Worm (Caenorhabditis elegans) whole organism, L4 larva: ENCODE measurements around the gene srxa-10.

Experiments
- F37D6.2 ChIP-seq: sonication (generic microtip); optimal IDR thresholded peaks from 2 replicates; lab custom pipeline; 2016; ENCODE audit warnings: mild to moderate bottlenecking, missing genetic modification characterization, missing compliant biosample characterization
- F44E2.7 ChIP-seq: fragments of 200-800 bp; sonication (Bioruptor generic); IDR thresholded peaks from 2 replicates; pipeline ENCODE4 v2.1.2; 2022; ENCODE audit warnings: missing genetic modification characterization, missing compliant biosample characterization
- F49E8.2 ChIP-seq: sonication (generic microtip); optimal IDR thresholded peaks from 2 replicates; lab custom pipeline; 2016; ENCODE audit warnings: missing compliant biosample characterization, mild to moderate bottlenecking, missing genetic modification characterization, borderline replicate concordance
- T20F7.1 ChIP-seq: fragments of 200-800 bp; sonication (Bioruptor generic); optimal IDR thresholded peaks from 2 replicates; lab custom pipeline; 2018; ENCODE audit warnings: mild to moderate bottlenecking, missing genetic modification characterization, missing compliant biosample characterization
- T26A8.4 ChIP-seq: fragments of 200-800 bp; sonication (Bioruptor generic); IDR thresholded peaks from 2 replicates; pipeline ENCODE4 v1.3.6; 2022; ENCODE audit warnings: missing genetic modification characterization, missing compliant biosample characterization
- Y75B8A.6 ChIP-seq: fragments of 200-800 bp; sonication (Bioruptor generic); IDR thresholded peaks from 2 replicates; pipeline ENCODE4 v1.3.6; 2022; ENCODE audit warnings: missing genetic modification reagents, missing genetic modification characterization, missing compliant biosample characterization
- ZK337.2 ChIP-seq: fragments of 200-800 bp; sonication (Bioruptor generic); IDR thresholded peaks from 2 replicates; pipeline ENCODE4 v1.3.6; 2022; ENCODE audit warnings: missing genetic modification reagents, missing genetic modification characterization, missing compliant biosample characterization
- ZK546.5 ChIP-seq, 2 experiments: sonication (generic microtip); optimal IDR thresholded peaks; 2 replicates each; lab custom pipeline; 2017; ENCODE audit warnings: missing biosample characterization in 2 of 2, missing genetic modification characterization in 2 of 2
- ama-1 ChIP-seq: fragments of 150-350 bp; optimal IDR thresholded peaks from 2 replicates; lab custom pipeline; 2014; ENCODE audit warnings: inconsistent platforms, mixed read lengths
- arid-1 ChIP-seq: fragments of 200-800 bp; sonication (Bioruptor generic); conservative IDR thresholded peaks from 2 replicates; pipeline ENCODE4 v1.3.6; 2022; ENCODE audit warnings: missing genetic modification reagents, missing genetic modification characterization, missing compliant biosample characterization
- daf-16 ChIP-seq, 3 experiments: sonication (generic microtip); optimal IDR thresholded peaks; 2 replicates each; lab custom pipeline; 2016 to 2017; ENCODE audit warnings: missing genetic modification characterization in 3 of 3, missing genetic modification reagents in 3 of 3, mild to moderate bottlenecking in 2 of 3, missing compliant biosample characterization in 2 of 3, missing biosample characterization in 1 of 3, moderate library complexity in 1 of 3
- daf-19 ChIP-seq: fragments of 200-800 bp; sonication (Bioruptor generic); conservative IDR thresholded peaks from 2 replicates; pipeline ENCODE4 v1.3.6; 2022; ENCODE audit warnings: missing genetic modification characterization, missing compliant biosample characterization
- daf-8 ChIP-seq: fragments of 200-800 bp; sonication (Bioruptor generic); IDR thresholded peaks from 2 replicates; pipeline ENCODE4 v1.3.6; 2022; ENCODE audit warnings: missing genetic modification characterization, missing compliant biosample characterization
- dmd-6 ChIP-seq: fragments of 200-800 bp; sonication (Bioruptor generic); IDR thresholded peaks from 2 replicates; pipeline ENCODE4 v1.3.6; 2022; ENCODE audit warnings: missing genetic modification reagents, missing genetic modification characterization, missing compliant biosample characterization
- dmd-8 ChIP-seq: fragments of 200-800 bp; sonication (Bioruptor generic); IDR thresholded peaks from 2 replicates; pipeline ENCODE4 v1.3.6; 2022; ENCODE audit warnings: missing genetic modification characterization, missing compliant biosample characterization
- dmd-9 ChIP-seq: fragments of 200-800 bp; sonication (Bioruptor generic); IDR thresholded peaks from 2 replicates; pipeline ENCODE4 v1.3.6; 2022; ENCODE audit warnings: missing genetic modification reagents, missing genetic modification characterization, missing compliant biosample characterization
- dpl-1 ChIP-seq: fragments of 150-350 bp; optimal IDR thresholded peaks from 2 replicates; lab custom pipeline; 2014; ENCODE audit warnings: missing biosample characterization, missing genetic modification reagents, missing genetic modification characterization
- dve-1 ChIP-seq: sonication (generic microtip); optimal IDR thresholded peaks from 2 replicates; lab custom pipeline; 2017; ENCODE audit warnings: antibody characterized with exemption, mild to moderate bottlenecking, missing genetic modification characterization, missing compliant biosample characterization; ENCODE audit not compliant: insufficient read depth
- fkh-10 ChIP-seq: fragments of 150-350 bp; optimal IDR thresholded peaks from 2 replicates; lab custom pipeline; 2014; ENCODE audit warnings: missing biosample characterization, missing genetic modification reagents, missing genetic modification characterization
- fos-1 ChIP-seq: fragments of 150-350 bp; optimal IDR thresholded peaks from 2 replicates; lab custom pipeline; 2014; ENCODE audit warnings: missing biosample characterization, missing genetic modification characterization
- gei-8 ChIP-seq: fragments of 200-800 bp; sonication (Bioruptor generic); optimal IDR thresholded peaks from 2 replicates; lab custom pipeline; 2018; ENCODE audit warnings: mild to moderate bottlenecking, missing genetic modification characterization, missing compliant biosample characterization
- hlh-11 ChIP-seq: fragments of 200-800 bp; sonication (Bioruptor generic); optimal IDR thresholded peaks from 2 replicates; lab custom pipeline; 2018; ENCODE audit warnings: mild to moderate bottlenecking, missing genetic modification characterization, missing compliant biosample characterization
- jun-1 ChIP-seq: fragments of 150-350 bp; optimal IDR thresholded peaks from 2 replicates; lab custom pipeline; 2014; ENCODE audit warnings: missing biosample characterization, missing genetic modification reagents, missing genetic modification characterization
- lin-15B ChIP-seq: fragments of 150-350 bp; sonication (generic microtip); optimal IDR thresholded peaks from 3 replicates; lab custom pipeline; 2014; ENCODE audit warnings: missing biosample characterization, missing genetic modification characterization
- lin-38 ChIP-seq: fragments of 200-800 bp; sonication (Bioruptor generic); IDR thresholded peaks from 2 replicates; pipeline ENCODE4 v1.3.6; 2022; ENCODE audit warnings: missing genetic modification reagents, missing genetic modification characterization, missing compliant biosample characterization
- madf-5 ChIP-seq, 2 experiments: fragments of 200-800 bp; sonication (Bioruptor generic); IDR thresholded peaks; 2 replicates each; pipeline ENCODE4 v1.3.6; 2022; ENCODE audit warnings: missing compliant biosample characterization in 2 of 2, missing genetic modification characterization in 2 of 2
- mdt-29 ChIP-seq: fragments of 200-800 bp; sonication (Bioruptor generic); IDR thresholded peaks from 2 replicates; pipeline ENCODE4 v1.3.6; 2022; ENCODE audit warnings: missing genetic modification reagents, missing genetic modification characterization, missing compliant biosample characterization
- mep-1 ChIP-seq: fragments of 150-350 bp; sonication (generic microtip); optimal IDR thresholded peaks from 3 replicates; lab custom pipeline; 2014; ENCODE audit warnings: missing biosample characterization, missing genetic modification characterization
- mes-2 ChIP-seq: sonication (generic microtip); optimal IDR thresholded peaks from 2 replicates; lab custom pipeline; 2016; ENCODE audit warnings: missing genotype, mild to moderate bottlenecking, missing genetic modification characterization, missing compliant biosample characterization; ENCODE audit not compliant: poor library complexity, severe bottlenecking
- mxl-3 ChIP-seq: fragments of 200-800 bp; sonication (Bioruptor generic); optimal IDR thresholded peaks from 2 replicates; lab custom pipeline; 2018; ENCODE audit warnings: mild to moderate bottlenecking, missing genetic modification characterization, missing compliant biosample characterization
- nhr-102 ChIP-seq: sonication (generic microtip); optimal IDR thresholded peaks from 2 replicates; lab custom pipeline; 2016; ENCODE audit warnings: mild to moderate bottlenecking, missing genetic modification characterization, moderate library complexity, missing compliant biosample characterization
- nhr-11 ChIP-seq: fragments of 150-350 bp; optimal IDR thresholded peaks from 2 replicates; lab custom pipeline; 2014; ENCODE audit warnings: missing biosample characterization, missing genetic modification characterization
- nhr-111 ChIP-seq: fragments of 200-800 bp; sonication (Bioruptor generic); optimal IDR thresholded peaks from 2 replicates; lab custom pipeline; 2018; ENCODE audit warnings: mild to moderate bottlenecking, missing genetic modification characterization, missing compliant biosample characterization
- nhr-237 ChIP-seq: sonication (generic microtip); optimal IDR thresholded peaks from 2 replicates; lab custom pipeline; 2017; ENCODE audit warnings: missing biosample characterization, missing genetic modification characterization
- nhr-42 ChIP-seq: fragments of 200-800 bp; sonication (Bioruptor generic); IDR thresholded peaks from 2 replicates; pipeline ENCODE4 v1.3.6; 2022; ENCODE audit warnings: missing genetic modification characterization, missing compliant biosample characterization
- nhr-48 ChIP-seq: sonication (generic microtip); optimal IDR thresholded peaks from 2 replicates; lab custom pipeline; 2016; ENCODE audit warnings: mild to moderate bottlenecking, missing genetic modification characterization, missing compliant biosample characterization
- php-3 ChIP-seq: fragments of 200-800 bp; sonication (Bioruptor generic); IDR thresholded peaks from 2 replicates; pipeline ENCODE4 v1.3.6; 2022; ENCODE audit warnings: missing genetic modification reagents, missing genetic modification characterization, missing compliant biosample characterization
- rbr-2 ChIP-seq: sonication (generic microtip); optimal IDR thresholded peaks from 2 replicates; lab custom pipeline; 2016; ENCODE audit warnings: missing genotype, missing genetic modification characterization, missing compliant biosample characterization
- spr-1 ChIP-seq: sonication (generic microtip); optimal IDR thresholded peaks from 2 replicates; lab custom pipeline; 2016; ENCODE audit warnings: mild to moderate bottlenecking, missing genetic modification characterization, missing compliant biosample characterization
- tag-97 ChIP-seq: fragments of 200-800 bp; sonication (Bioruptor generic); IDR thresholded peaks from 2 replicates; pipeline ENCODE4 v1.3.6; 2022; ENCODE audit warnings: missing genetic modification characterization, missing compliant biosample characterization
- tra-1 ChIP-seq: fragments of 200-800 bp; sonication (Bioruptor generic); IDR thresholded peaks from 2 replicates; pipeline ENCODE4 v1.3.6; 2022; ENCODE audit warnings: missing genetic modification reagents, missing genetic modification characterization, missing compliant biosample characterization
- unc-130 ChIP-seq: sonication (generic microtip); optimal IDR thresholded peaks from 2 replicates; lab custom pipeline; 2016; ENCODE audit warnings: missing genetic modification reagents, missing genetic modification characterization, missing compliant biosample characterization
- zag-1 ChIP-seq: fragments of 150-350 bp; optimal IDR thresholded peaks from 2 replicates; lab custom pipeline; 2014; ENCODE audit warnings: missing biosample characterization, missing genetic modification characterization
- zfp-2 ChIP-seq: sonication (generic microtip); optimal IDR thresholded peaks from 2 replicates; lab custom pipeline; 2016; ENCODE audit warnings: mild to moderate bottlenecking, missing genetic modification characterization, missing compliant biosample characterization
- zip-2 ChIP-seq: fragments of 150-350 bp; optimal IDR thresholded peaks from 2 replicates; lab custom pipeline; 2014; ENCODE audit warnings: missing biosample characterization, missing genetic modification characterization
- ztf-7 ChIP-seq: fragments of 150-350 bp; optimal IDR thresholded peaks from 2 replicates; lab custom pipeline; 2014; ENCODE audit warnings: missing biosample characterization, missing genetic modification characterization

Gene srxa-10

ce11 chrIII:9782011-9782436 is 14.3 kb downstream of the srxa-10 start, which contains the start of gene vha-2 (continued):
- TF ChIP-seq madf-5 (GFP tag; IDR thresholded peaks at IDR 0.05; lab: Robert Waterston, UW) (0 out of 4 replicates have a peak, but pooled peaks of 1 of the 2 experiments have one; percentile 34), ama-1 (lab: Kevin White, UChicago) (peak; percentile 90), ZK546.5 (tag; optimal IDR thresholded peaks at IDR 0.05; lab: Kevin White, UChicago) (no peak), spr-1 (peak; percentile 39), mes-2 (tag; lab: Kevin White, UChicago) (peak; percentile 32), arid-1 (GFP tag; lab: Robert Waterston, UW) (peak; percentile 49), nhr-102 (tag; lab: Kevin White, UChicago) (peak; percentile 12), nhr-11 (tag; lab: Kevin White, UChicago) (no peak), tra-1 (GFP tag; lab: Robert Waterston, UW) (peak; percentile 26; the same call in 1 of the 2 replicates), nhr-48 (peak; percentile 10), hlh-11 (tag; lab: Kevin White, UChicago) (peak; percentile 32), mep-1 (tag; lab: Kevin White, UChicago) (peak; percentile 7), dve-1 (tag; lab: Kevin White, UChicago) (peak; percentile 31), tag-97 (no peak), daf-16 (GFP tag; optimal IDR thresholded peaks at IDR 0.05; lab: Kevin White, UChicago) (peak in 1 of 2 experiments; percentile 9), daf-16 (tag; optimal IDR thresholded peaks at IDR 0.05; lab: Kevin White, UChicago) (peak; percentile 31)

DNA sequence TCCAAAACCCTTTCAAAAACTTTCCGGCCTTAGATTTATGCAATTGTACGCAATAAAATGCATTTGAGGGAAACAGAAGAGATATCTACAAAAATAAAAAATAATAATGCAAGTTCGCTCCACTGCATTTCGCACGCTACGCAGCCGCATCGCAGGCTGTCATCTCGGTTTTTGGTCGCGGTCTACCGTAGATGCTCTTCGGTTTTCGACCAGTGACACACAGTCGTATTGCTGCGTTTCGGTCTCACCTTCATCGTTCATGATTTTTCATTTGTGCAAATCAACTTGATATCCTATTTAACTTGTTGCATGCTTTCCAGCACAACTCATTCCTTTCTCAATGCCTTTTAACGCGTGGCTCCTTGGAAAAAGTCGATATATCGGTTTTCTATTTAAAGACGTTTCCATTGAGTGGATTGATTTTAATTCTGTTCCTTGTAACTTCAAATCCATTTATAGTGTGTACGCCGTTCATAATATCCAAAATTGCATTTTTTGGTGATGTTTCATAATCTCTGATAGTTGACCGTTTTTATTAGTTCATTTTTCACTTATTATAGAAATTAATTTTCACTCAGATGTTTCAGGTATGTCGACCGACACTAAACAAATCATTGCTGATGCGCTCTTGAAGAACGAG is 15.6 kb downstream of the srxa-10 start, which contains the start of gene vha-1:
vha-1 (plus strand) TSS at position 590 of the 640 bp plus-strand sequence.
- TF ChIP-seq fkh-10 (GFP tag; lab: Kevin White, UChicago): peak; percentile 26
- peak; percentile 71 for TF ChIP-seq jun-1 (tag; lab: Kevin White, UChicago)
- no peak; the same call in 1 of the 2 replicates for TF ChIP-seq nhr-42 (GFP tag; lab: Robert Waterston, UW)
- peak; percentile 86 for TF ChIP-seq mxl-3 (GFP tag; lab: Kevin White, UChicago)
- peak; percentile 97 for TF ChIP-seq lin-38 (GFP tag; lab: Robert Waterston, UW)
- no peak for TF ChIP-seq nhr-111
- no peak for TF ChIP-seq daf-8 (GFP tag; lab: Robert Waterston, UW)
- TF ChIP-seq lin-15B (tag; lab: Kevin White, UChicago): peak; percentile 40
- no peak for TF ChIP-seq Y75B8A.6 (GFP tag; lab: Robert Waterston, UW)
- peak; percentile 7 for TF ChIP-seq F37D6.2 (tag; lab: Kevin White, UChicago)
- peak; percentile 92 for TF ChIP-seq mep-1 (tag; lab: Kevin White, UChicago)
- peak; percentile 63 for TF ChIP-seq nhr-102 (tag; lab: Kevin White, UChicago)
- TF ChIP-seq T26A8.4 (GFP tag; lab: Robert Waterston, UW): peak; percentile 77
- TF ChIP-seq F49E8.2: no peak
- no peak for TF ChIP-seq daf-16 (GFP tag; optimal IDR thresholded peaks at IDR 0.05; lab: Kevin White, UChicago)
- TF ChIP-seq daf-16 (tag; optimal IDR thresholded peaks at IDR 0.05; lab: Kevin White, UChicago): peak; percentile 60
- no peak for TF ChIP-seq zfp-2 (tag; lab: Kevin White, UChicago)
- no peak for TF ChIP-seq dmd-9 (GFP tag; lab: Robert Waterston, UW)
- TF ChIP-seq madf-5 (GFP tag; IDR thresholded peaks at IDR 0.05; lab: Robert Waterston, UW): no peak
- TF ChIP-seq fos-1 (tag; lab: Kevin White, UChicago): peak; percentile 25
- peak; percentile 22 for TF ChIP-seq ztf-7 (tag; lab: Kevin White, UChicago)
- no peak for TF ChIP-seq daf-19
- no peak for TF ChIP-seq gei-8 (GFP tag; lab: Kevin White, UChicago)
- TF ChIP-seq tag-97: no peak
- TF ChIP-seq dpl-1 (GFP tag; lab: Kevin White, UChicago): peak; percentile 74
- no peak for TF ChIP-seq nhr-237 (tag; lab: Kevin White, UChicago)
- peak; percentile 40 for TF ChIP-seq nhr-48
- no peak for TF ChIP-seq php-3 (GFP tag; lab: Robert Waterston, UW)
- peak; percentile 71; the same call in 1 of the 2 replicates for TF ChIP-seq mdt-29
- TF ChIP-seq dmd-8: no peak
- TF ChIP-seq T20F7.1 (GFP tag; lab: Kevin White, UChicago): peak; percentile 81
- no peak for TF ChIP-seq ZK337.2 (GFP tag; lab: Robert Waterston, UW)
- no peak for TF ChIP-seq zag-1 (tag; lab: Kevin White, UChicago)
- TF ChIP-seq F44E2.7: no peak
- no peak for TF ChIP-seq zip-2 (tag; lab: Kevin White, UChicago)
- TF ChIP-seq ama-1 (lab: Kevin White, UChicago): peak; percentile 87
- TF ChIP-seq rbr-2 (tag; lab: Kevin White, UChicago): peak; percentile 82
- TF ChIP-seq dmd-6 (GFP tag; lab: Robert Waterston, UW): peak; percentile 93
- peak; percentile 2 for TF ChIP-seq unc-130
